Worm (Caenorhabditis elegans) whole organism, L3 larva: ENCODE results near the gene arle-14.

Source experiments
- R02D3.7 ChIP-seq: fragments of 150-350 bp; optimal IDR thresholded peaks from 2 replicates; lab custom pipeline; 2014; ENCODE audit warnings: missing biosample characterization, missing genetic modification characterization
- ZK546.5 ChIP-seq: sonication (generic microtip); optimal IDR thresholded peaks from 2 replicates; lab custom pipeline; 2017; ENCODE audit warnings: missing biosample characterization, missing genetic modification characterization
- aly-2 ChIP-seq: fragments of 150-350 bp; optimal IDR thresholded peaks from 2 replicates; lab custom pipeline; 2014; ENCODE audit warnings: missing biosample characterization, missing genetic modification characterization
- ceh-16 ChIP-seq: sonication (generic microtip); optimal IDR thresholded peaks from 2 replicates; lab custom pipeline; 2017; ENCODE audit warnings: missing biosample characterization, missing genetic modification characterization
- ceh-82 ChIP-seq: fragments of 150-350 bp; optimal IDR thresholded peaks from 2 replicates; lab custom pipeline; 2014; ENCODE audit warnings: missing biosample characterization, missing genetic modification characterization
- ceh-9 ChIP-seq: sonication (generic microtip); optimal IDR thresholded peaks from 2 replicates; lab custom pipeline; 2018; ENCODE audit warnings: missing biosample characterization, missing genetic modification characterization
- daf-12 ChIP-seq: fragments of 150-350 bp; optimal IDR thresholded peaks from 2 replicates; lab custom pipeline; 2014; ENCODE audit warnings: missing biosample characterization, missing genetic modification reagents, missing genetic modification characterization
- egl-27 ChIP-seq: sonication (generic microtip); optimal IDR thresholded peaks from 4 replicates; lab custom pipeline; 2017; ENCODE audit warnings: missing biosample characterization, missing genetic modification reagents, missing genetic modification characterization
- egl-5 ChIP-seq: fragments of 150-350 bp; optimal IDR thresholded peaks from 2 replicates; lab custom pipeline; 2017; ENCODE audit warnings: missing biosample characterization, missing genetic modification reagents, missing genetic modification characterization, inconsistent platforms
- elt-1 ChIP-seq: fragments of 150-350 bp; optimal IDR thresholded peaks from 2 replicates; lab custom pipeline; 2014; ENCODE audit warnings: missing biosample characterization, missing genetic modification characterization
- elt-2 ChIP-seq: sonication (generic microtip); optimal IDR thresholded peaks from 2 replicates; lab custom pipeline; 2016; ENCODE audit warnings: missing genetic modification reagents, mild to moderate bottlenecking, missing genetic modification characterization, missing compliant biosample characterization
- eor-1 ChIP-seq, 2 experiments: fragments of 150-350 bp; optimal IDR thresholded peaks; 2 replicates each; lab custom pipeline; 2014 to 2018; ENCODE audit warnings: missing biosample characterization in 2 of 2, missing genetic modification characterization in 2 of 2
- fkh-10 ChIP-seq: sonication (generic microtip); optimal IDR thresholded peaks from 2 replicates; lab custom pipeline; 2017; ENCODE audit warnings: missing biosample characterization, missing genetic modification reagents, missing genetic modification characterization
- fkh-2 ChIP-seq: fragments of 150-350 bp; optimal IDR thresholded peaks from 2 replicates; lab custom pipeline; 2014; ENCODE audit warnings: missing biosample characterization, missing genetic modification reagents, missing genetic modification characterization
- hmg-11 ChIP-seq: sonication (generic microtip); optimal IDR thresholded peaks from 2 replicates; lab custom pipeline; 2016; ENCODE audit warnings: missing genetic modification characterization, missing compliant biosample characterization
- jun-1 ChIP-seq: fragments of 150-350 bp; optimal IDR thresholded peaks from 2 replicates; lab custom pipeline; 2014; ENCODE audit warnings: missing biosample characterization, missing genetic modification reagents, missing genetic modification characterization
- lin-15B ChIP-seq: fragments of 150-350 bp; optimal IDR thresholded peaks from 2 replicates; lab custom pipeline; 2014; ENCODE audit warnings: missing biosample characterization, missing genetic modification characterization
- lin-39 ChIP-seq: fragments of 150-350 bp; optimal IDR thresholded peaks from 2 replicates; lab custom pipeline; 2018; ENCODE audit warnings: missing biosample characterization, missing genetic modification reagents, missing genetic modification characterization
- lsy-12 ChIP-seq: sonication (generic microtip); optimal IDR thresholded peaks from 2 replicates; lab custom pipeline; 2016; ENCODE audit warnings: mild to moderate bottlenecking, missing genetic modification characterization, missing compliant biosample characterization
- mdl-1 ChIP-seq: fragments of 150-350 bp; optimal IDR thresholded peaks from 2 replicates; lab custom pipeline; 2014; ENCODE audit warnings: missing biosample characterization, missing genetic modification characterization
- mml-1 ChIP-seq: fragments of 150-350 bp; sonication (generic microtip); optimal IDR thresholded peaks from 3 replicates; lab custom pipeline; 2014; ENCODE audit warnings: missing biosample characterization, missing genetic modification characterization
- nfya-1 ChIP-seq: sonication (generic microtip); optimal IDR thresholded peaks from 2 replicates; lab custom pipeline; 2017; ENCODE audit warnings: missing genetic modification characterization, mild to moderate bottlenecking, missing compliant biosample characterization, antibody characterized with exemption, moderate library complexity; ENCODE audit not compliant: insufficient read depth
- nhr-11 ChIP-seq: fragments of 150-350 bp; optimal IDR thresholded peaks from 2 replicates; lab custom pipeline; 2014; ENCODE audit warnings: missing biosample characterization, missing genetic modification characterization
- nhr-12 ChIP-seq: fragments of 150-350 bp; optimal IDR thresholded peaks from 2 replicates; lab custom pipeline; 2014; ENCODE audit warnings: missing biosample characterization, missing genetic modification characterization
- nhr-23 ChIP-seq: fragments of 150-350 bp; optimal IDR thresholded peaks from 2 replicates; lab custom pipeline; 2014; ENCODE audit warnings: missing biosample characterization, missing genetic modification reagents, missing genetic modification characterization
- nhr-25 ChIP-seq: sonication (generic microtip); optimal IDR thresholded peaks from 2 replicates; lab custom pipeline; 2017; ENCODE audit warnings: missing biosample characterization, missing genetic modification characterization
- nhr-28 ChIP-seq: fragments of 150-350 bp; optimal IDR thresholded peaks from 2 replicates; lab custom pipeline; 2014; ENCODE audit warnings: missing biosample characterization, missing genetic modification characterization
- nhr-43 ChIP-seq: sonication (generic microtip); optimal IDR thresholded peaks from 2 replicates; lab custom pipeline; 2016; ENCODE audit warnings: mild to moderate bottlenecking, missing genetic modification characterization, missing compliant biosample characterization; ENCODE audit not compliant: poor library complexity, severe bottlenecking
- nhr-67 ChIP-seq: fragments of 150-350 bp; optimal IDR thresholded peaks from 2 replicates; lab custom pipeline; 2014; ENCODE audit warnings: missing biosample characterization, missing genetic modification characterization
- nhr-76 ChIP-seq: fragments of 150-350 bp; sonication (generic microtip); optimal IDR thresholded peaks from 5 replicates; lab custom pipeline; 2014; ENCODE audit warnings: missing biosample characterization, missing genetic modification characterization
- nhr-77 ChIP-seq: fragments of 150-350 bp; optimal IDR thresholded peaks from 2 replicates; lab custom pipeline; 2014; ENCODE audit warnings: missing biosample characterization, missing genetic modification characterization
- pha-4 ChIP-seq: fragments of 150-350 bp; optimal IDR thresholded peaks from 2 replicates; lab custom pipeline; 2014; ENCODE audit warnings: missing biosample characterization, missing genetic modification reagents, missing genetic modification characterization
- pqm-1 ChIP-seq: fragments of 150-350 bp; optimal IDR thresholded peaks from 2 replicates; lab custom pipeline; 2017; ENCODE audit warnings: missing biosample characterization, missing genetic modification characterization, inconsistent platforms
- sea-2 ChIP-seq: fragments of 150-350 bp; sonication (generic microtip); optimal IDR thresholded peaks from 4 replicates; lab custom pipeline; 2014; ENCODE audit warnings: missing biosample characterization, missing genetic modification reagents, missing genetic modification characterization
- skn-1 ChIP-seq: fragments of 150-350 bp; optimal IDR thresholded peaks from 2 replicates; lab custom pipeline; 2014; ENCODE audit warnings: missing biosample characterization, missing genetic modification characterization
- snpc-4 ChIP-seq: fragments of 150-350 bp; optimal IDR thresholded peaks from 2 replicates; lab custom pipeline; 2014; ENCODE audit warnings: missing biosample characterization, missing genetic modification characterization
- tbx-2 ChIP-seq: sonication (generic microtip); optimal IDR thresholded peaks from 2 replicates; lab custom pipeline; 2016; ENCODE audit warnings: mild to moderate bottlenecking, missing genetic modification characterization, missing compliant biosample characterization
- unc-39 ChIP-seq: sonication (generic microtip); optimal IDR thresholded peaks from 4 replicates; lab custom pipeline; 2017; ENCODE audit warnings: missing biosample characterization, missing genetic modification characterization
- unc-62 ChIP-seq: fragments of 150-350 bp; sonication (generic microtip); optimal IDR thresholded peaks from 4 replicates; lab custom pipeline; 2014; ENCODE audit warnings: missing biosample characterization, missing genetic modification reagents, missing genetic modification characterization
- zag-1 ChIP-seq: fragments of 150-350 bp; optimal IDR thresholded peaks from 2 replicates; lab custom pipeline; 2014; ENCODE audit warnings: missing biosample characterization, missing genetic modification characterization
- ztf-4 ChIP-seq: fragments of 150-350 bp; optimal IDR thresholded peaks from 2 replicates; lab custom pipeline; 2014; ENCODE audit warnings: missing biosample characterization, missing genetic modification characterization

The arle-14 gene

DNA sequence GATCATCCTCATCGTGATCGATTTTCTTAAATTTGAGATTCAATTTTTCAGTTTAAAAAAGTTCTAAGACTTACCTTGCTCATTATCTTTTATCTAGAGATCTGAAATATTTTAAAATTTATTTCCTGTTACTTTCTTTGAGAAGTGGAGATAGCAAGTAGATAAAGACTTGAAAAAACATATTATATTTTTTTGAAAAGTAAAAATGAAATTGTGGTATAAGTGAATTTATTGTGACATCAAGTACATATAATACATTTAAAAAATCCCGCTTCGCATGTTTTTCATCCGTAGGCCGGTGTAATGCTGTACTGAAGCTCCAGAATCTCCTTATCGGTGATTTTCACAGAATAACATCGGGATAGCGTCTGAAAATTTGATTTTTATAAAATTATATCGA lies 4.6 kb downstream of the arle-14 start, which contains the start of gene B0336.7:
Gene B0336.7 (minus strand): TSS at position 101 of the 400 bp plus-strand sequence.
- TF ChIP-seq elt-1 (tag; lab: Kevin White, UChicago) (no peak), sea-2 (no peak), ceh-9 (tag; lab: Kevin White, UChicago) (no peak), ceh-82 (no peak), hmg-11 (no peak)

ce11 chrIII:5697963-5698730 lies 5.4 kb downstream of the arle-14 start, which contains the start of the genes lgg-3 and rgs-5:
lgg-3 (minus strand) TSS chrIII:5698013.
rgs-5 (plus strand) TSS chrIII:5698555.
- TF ChIP-seq ztf-4: no peak
- TF ChIP-seq pha-4 (tag; lab: Kevin White, UChicago): peak; percentile 60
- TF ChIP-seq lin-39 (tag; lab: Kevin White, UChicago): peak; percentile 30
- peak; percentile 21 for TF ChIP-seq egl-5
- no peak for TF ChIP-seq R02D3.7 (tag; lab: Kevin White, UChicago)
- no peak for TF ChIP-seq fkh-2 (tag; lab: Kevin White, UChicago)
- TF ChIP-seq aly-2: no peak
- TF ChIP-seq nhr-12 (tag; lab: Kevin White, UChicago): no peak
- TF ChIP-seq hmg-11: peak; percentile 27
- TF ChIP-seq nhr-67 (tag; lab: Kevin White, UChicago): no peak
- no peak for TF ChIP-seq lsy-12 (tag; lab: Kevin White, UChicago)
- TF ChIP-seq sea-2: no peak
- TF ChIP-seq nfya-1 (tag; lab: Kevin White, UChicago): peak; percentile 53
- TF ChIP-seq elt-2 (tag; lab: Kevin White, UChicago): peak; percentile 5
- TF ChIP-seq ceh-16: no peak
- TF ChIP-seq nhr-23 (tag; lab: Kevin White, UChicago): peak; percentile 12
- TF ChIP-seq nhr-25 (tag; lab: Kevin White, UChicago): no peak
- TF ChIP-seq nhr-76 (tag; lab: Kevin White, UChicago): no peak
- peak; percentile 46 for TF ChIP-seq lin-15B (tag; lab: Kevin White, UChicago)
- no peak for TF ChIP-seq mml-1 (tag; lab: Kevin White, UChicago)
- no peak for TF ChIP-seq nhr-28 (tag; lab: Kevin White, UChicago)
- TF ChIP-seq snpc-4 (tag; lab: Kevin White, UChicago): peak; percentile 79
- no peak for TF ChIP-seq egl-27
- no peak for TF ChIP-seq pqm-1 (tag; lab: Kevin White, UChicago)
- TF ChIP-seq nhr-77 (tag; lab: Kevin White, UChicago): no peak
- TF ChIP-seq skn-1 (tag; lab: Kevin White, UChicago): no peak
- TF ChIP-seq ZK546.5: no peak
- no peak for TF ChIP-seq eor-1 (tag; optimal IDR thresholded peaks at IDR 0.05; lab: Kevin White, UChicago)
- no peak for TF ChIP-seq zag-1 (tag; lab: Kevin White, UChicago)

DNA sequence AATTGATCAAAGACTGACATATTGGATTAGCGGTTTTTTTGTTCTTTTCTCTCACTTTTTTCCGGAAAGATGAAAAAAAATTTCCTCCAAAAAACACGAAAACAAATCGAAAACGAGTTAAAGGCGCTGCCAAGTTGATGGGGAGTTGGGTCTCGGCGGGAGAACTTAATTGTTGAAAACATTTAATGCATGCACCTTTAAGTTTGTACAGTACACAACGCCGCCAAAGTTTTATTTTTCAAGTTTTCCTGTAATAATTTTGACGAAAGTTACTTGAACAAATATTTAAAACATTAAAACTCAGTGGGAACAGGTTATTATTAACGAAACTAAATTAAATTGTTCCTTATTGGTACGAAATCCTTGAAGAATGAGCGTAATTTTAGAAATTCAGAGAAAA lies 8.8 kb downstream of the arle-14 start:
- no peak for TF ChIP-seq tbx-2
- no peak for TF ChIP-seq ceh-9 (tag; lab: Kevin White, UChicago)
- no peak for TF ChIP-seq R02D3.7 (tag; lab: Kevin White, UChicago)

DNA sequence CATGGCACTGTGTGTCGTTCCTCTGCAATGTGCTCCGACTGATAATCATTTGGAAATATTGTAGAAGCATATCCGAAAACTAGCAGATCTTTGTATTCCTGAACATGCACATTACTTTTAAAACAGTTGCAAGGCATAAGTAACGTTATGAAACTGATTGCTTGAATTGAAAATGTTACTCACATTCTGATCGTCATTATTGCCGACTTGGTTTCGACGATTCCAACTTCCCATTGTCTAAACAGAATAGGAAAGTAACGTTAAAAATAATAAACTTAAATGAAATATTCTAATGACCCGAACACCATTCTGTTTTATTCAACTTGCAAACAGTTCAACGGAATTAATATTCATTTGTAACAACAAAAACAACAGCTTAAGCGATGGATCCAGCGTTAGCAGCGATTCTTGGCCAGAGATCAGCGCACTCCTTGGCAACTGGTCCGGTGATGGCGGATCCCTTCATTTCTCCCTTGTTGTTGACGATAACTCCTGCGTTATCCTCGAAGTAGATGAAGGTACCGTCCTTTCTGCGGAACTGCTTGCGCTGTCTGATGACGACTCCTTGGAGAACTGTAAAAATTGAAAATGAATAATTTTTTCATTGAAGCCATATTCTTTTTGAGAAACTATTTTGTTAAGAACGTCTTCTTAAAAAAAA lies 12.7 kb downstream of the arle-14 start, which contains the start of gene swp-1:
Gene swp-1 (minus strand): TSS at position 298 of the 661 bp plus-strand sequence.
- TF ChIP-seq elt-2 (tag; lab: Kevin White, UChicago) (no peak), eor-1 (tag; optimal IDR thresholded peaks at IDR 0.05; lab: Kevin White, UChicago) (no peak)

ce11 chrIII:5706077-5706627 lies 13.4 kb downstream of the arle-14 start, which contains the start of gene rpl-23:
rpl-23 (minus strand) TSS chrIII:5706127.
- TF ChIP-seq mdl-1 (tag; lab: Kevin White, UChicago): no peak
- TF ChIP-seq snpc-4 (tag; lab: Kevin White, UChicago): peak; percentile 84
- peak; percentile 93 for TF ChIP-seq lin-15B (tag; lab: Kevin White, UChicago)
- TF ChIP-seq egl-27: peak; percentile 23
- no peak for TF ChIP-seq mml-1 (tag; lab: Kevin White, UChicago)
- TF ChIP-seq unc-39 (tag; lab: Kevin White, UChicago): no peak
- TF ChIP-seq nhr-43 (tag; lab: Kevin White, UChicago): peak; percentile 58
- TF ChIP-seq unc-62 (GFP tag; lab: Kevin White, UChicago): no peak
- TF ChIP-seq eor-1 (tag; optimal IDR thresholded peaks at IDR 0.05; lab: Kevin White, UChicago): no peak
- TF ChIP-seq nhr-67 (tag; lab: Kevin White, UChicago): no peak
- TF ChIP-seq nhr-11 (tag; lab: Kevin White, UChicago): peak; percentile 80
- peak; percentile 81 for TF ChIP-seq fkh-10 (GFP tag; lab: Kevin White, UChicago)
- TF ChIP-seq zag-1 (tag; lab: Kevin White, UChicago): peak; percentile 7
- TF ChIP-seq daf-12 (tag; lab: Kevin White, UChicago): no peak
- TF ChIP-seq ceh-16: peak; percentile 65
- TF ChIP-seq fkh-2 (tag; lab: Kevin White, UChicago): no peak
- no peak for TF ChIP-seq ztf-4
- peak; percentile 77 for TF ChIP-seq hmg-11
- peak; percentile 32 for TF ChIP-seq nhr-77 (tag; lab: Kevin White, UChicago)
- TF ChIP-seq nhr-23 (tag; lab: Kevin White, UChicago): peak; percentile 99
- peak; percentile 98 for TF ChIP-seq lin-39 (tag; lab: Kevin White, UChicago)
- TF ChIP-seq jun-1 (tag; lab: Kevin White, UChicago): peak; percentile 73
